Worm (Caenorhabditis elegans) whole organism, early embryonic: ENCODE results near the gene srlf-32.

ENCODE experiments used
- B0310.2 ChIP-seq: sonication (generic microtip); optimal IDR thresholded peaks from 2 replicates; lab custom pipeline; 2016; ENCODE audit warnings: mild to moderate bottlenecking, missing genetic modification characterization, missing compliant biosample characterization
- F13C5.2 ChIP-seq: sonication (generic microtip); optimal IDR thresholded peaks from 2 replicates; lab custom pipeline; 2017; ENCODE audit warnings: mild to moderate bottlenecking, missing genetic modification characterization, inconsistent platforms, missing compliant biosample characterization
- aly-1 ChIP-seq: sonication (generic microtip); optimal IDR thresholded peaks from 2 replicates; lab custom pipeline; 2016; ENCODE audit warnings: missing genetic modification characterization, missing compliant biosample characterization
- ama-1 ChIP-seq: fragments of 150-350 bp; optimal IDR thresholded peaks from 2 replicates; lab custom pipeline; 2014
- ceh-13 ChIP-seq: fragments of 200-800 bp; sonication (Bioruptor generic); optimal IDR thresholded peaks from 2 replicates; lab custom pipeline; 2018; ENCODE audit warnings: mild to moderate bottlenecking, missing genetic modification characterization, missing compliant biosample characterization
- ceh-36 ChIP-seq: sonication (generic microtip); optimal IDR thresholded peaks from 2 replicates; lab custom pipeline; 2016; ENCODE audit warnings: missing genetic modification characterization, inconsistent platforms, missing compliant biosample characterization
- ets-7 ChIP-seq: sonication (generic microtip); optimal IDR thresholded peaks from 2 replicates; lab custom pipeline; 2016; ENCODE audit warnings: missing genotype, missing genetic modification characterization, missing compliant biosample characterization
- flt-1 ChIP-seq: fragments of 200-800 bp; sonication (Bioruptor generic); IDR thresholded peaks from 2 replicates; pipeline ENCODE4 v1.3.6; 2022; ENCODE audit warnings: missing genetic modification characterization, missing compliant biosample characterization
- hmbx-1 ChIP-seq: sonication (generic microtip); optimal IDR thresholded peaks from 2 replicates; lab custom pipeline; 2016; ENCODE audit warnings: mild to moderate bottlenecking, missing genetic modification characterization, missing compliant biosample characterization
- hmg-4 ChIP-seq: fragments of 200-800 bp; sonication (Bioruptor generic); optimal IDR thresholded peaks from 2 replicates; lab custom pipeline; 2018; ENCODE audit warnings: mild to moderate bottlenecking, missing genetic modification characterization, missing compliant biosample characterization
- hnd-1 ChIP-seq: sonication (generic microtip); optimal IDR thresholded peaks from 2 replicates; lab custom pipeline; 2016; ENCODE audit warnings: missing genetic modification characterization, missing compliant biosample characterization
- pes-1 ChIP-seq: fragments of 200-800 bp; sonication (Bioruptor generic); IDR thresholded peaks from 2 replicates; pipeline ENCODE4 v1.3.6; 2022; ENCODE audit warnings: missing genetic modification reagents, missing genetic modification characterization, missing compliant biosample characterization
- scrt-1 ChIP-seq: fragments of 200-800 bp; sonication (Bioruptor generic); IDR thresholded peaks from 2 replicates; pipeline ENCODE4 v1.3.6; 2022; ENCODE audit warnings: missing genetic modification characterization, missing compliant biosample characterization
- sea-1 ChIP-seq: fragments of 200-800 bp; sonication (Bioruptor generic); conservative IDR thresholded peaks from 2 replicates; pipeline ENCODE4 v1.3.6; 2022; ENCODE audit warnings: missing genetic modification characterization, missing compliant biosample characterization
- tbx-11 ChIP-seq: fragments of 200-800 bp; sonication (Bioruptor generic); IDR thresholded peaks from 2 replicates; pipeline ENCODE4 v1.3.6; 2022; ENCODE audit warnings: missing genetic modification characterization, missing compliant biosample characterization
- tbx-37 ChIP-seq: fragments of 200-800 bp; sonication (Bioruptor generic); conservative IDR thresholded peaks from 2 replicates; pipeline ENCODE4 v1.3.6; 2022; ENCODE audit warnings: missing genetic modification reagents, missing genetic modification characterization, missing compliant biosample characterization
- tra-4 ChIP-seq: sonication (generic microtip); optimal IDR thresholded peaks from 2 replicates; lab custom pipeline; 2017; ENCODE audit warnings: missing genetic modification characterization, missing compliant biosample characterization

srlf-32 gene

DNA sequence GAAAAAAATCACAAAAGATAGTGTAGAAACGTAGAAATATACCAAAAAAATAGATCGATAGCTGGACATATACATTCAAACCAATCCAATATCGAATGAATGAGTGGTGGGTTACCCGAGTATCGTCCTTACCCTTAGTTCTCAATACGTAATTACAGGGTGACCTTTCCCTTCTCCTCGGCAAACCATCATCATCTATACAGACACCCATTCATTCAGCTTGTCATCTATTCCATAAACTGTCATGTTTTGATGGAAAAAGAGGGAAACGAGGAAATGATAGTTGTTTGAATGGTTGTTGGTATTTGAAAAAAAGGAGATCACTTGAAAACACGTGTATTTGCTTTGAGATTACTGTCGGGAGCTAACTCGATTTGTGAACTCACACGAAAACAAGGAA is 1.7 kb upstream of the srlf-32 start:
- TF ChIP-seq scrt-1 (GFP tag; lab: Robert Waterston, UW) (no peak), pes-1 (no peak), F13C5.2 (tag; lab: Kevin White, UChicago) (no peak), ceh-36 (tag; lab: Kevin White, UChicago) (no peak), hmg-4 (GFP tag; lab: Kevin White, UChicago) (no peak)

DNA sequence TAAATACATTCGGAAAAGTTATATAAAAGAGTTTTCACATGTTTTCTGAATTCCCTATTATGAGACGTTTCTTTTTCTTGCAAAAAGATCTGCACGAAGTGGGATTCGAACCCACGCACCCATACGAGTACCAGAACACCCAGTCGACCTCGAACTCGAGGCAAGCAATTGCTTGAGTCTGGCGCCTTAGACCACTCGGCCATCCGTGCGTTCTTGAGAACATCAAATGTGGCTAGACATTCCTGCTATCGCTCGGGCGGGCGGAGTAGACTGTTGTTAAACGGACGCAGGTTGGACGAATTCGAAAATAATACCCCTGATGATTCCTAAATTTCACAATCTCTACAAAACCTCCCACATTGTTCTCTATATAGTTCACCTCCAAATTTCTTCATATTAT is 2.6 kb downstream of the srlf-32 start:
- peak; percentile 37 for TF ChIP-seq F13C5.2 (tag; lab: Kevin White, UChicago)
- TF ChIP-seq sea-1, result 0 out of 2 replicates have a peak, but pooled peaks have one; percentile 74
- no peak for TF ChIP-seq hmbx-1 (tag; lab: Kevin White, UChicago)
- no peak for TF ChIP-seq hmg-4 (GFP tag; lab: Kevin White, UChicago)
- TF ChIP-seq tbx-37 (GFP tag; lab: Robert Waterston, UW), result peak; percentile 55
- TF ChIP-seq B0310.2 (tag; lab: Kevin White, UChicago), result peak; percentile 50
- no peak for TF ChIP-seq tra-4 (tag; lab: Kevin White, UChicago)
- peak; percentile 48 for TF ChIP-seq aly-1 (tag; lab: Kevin White, UChicago)
- peak; percentile 69 for TF ChIP-seq tbx-11 (GFP tag; lab: Robert Waterston, UW)
- TF ChIP-seq hnd-1 (tag; lab: Kevin White, UChicago), result peak; percentile 31
- TF ChIP-seq scrt-1 (GFP tag; lab: Robert Waterston, UW), result peak; percentile 81
- peak; percentile 82 for TF ChIP-seq pes-1
- no peak for TF ChIP-seq ama-1 (lab: Kevin White, UChicago)
- TF ChIP-seq ets-7 (tag; lab: Kevin White, UChicago), result no peak
- peak; percentile 64 for TF ChIP-seq ceh-36 (tag; lab: Kevin White, UChicago)
- peak; percentile 56 for TF ChIP-seq ceh-13
- TF ChIP-seq flt-1, result peak; percentile 84

DNA sequence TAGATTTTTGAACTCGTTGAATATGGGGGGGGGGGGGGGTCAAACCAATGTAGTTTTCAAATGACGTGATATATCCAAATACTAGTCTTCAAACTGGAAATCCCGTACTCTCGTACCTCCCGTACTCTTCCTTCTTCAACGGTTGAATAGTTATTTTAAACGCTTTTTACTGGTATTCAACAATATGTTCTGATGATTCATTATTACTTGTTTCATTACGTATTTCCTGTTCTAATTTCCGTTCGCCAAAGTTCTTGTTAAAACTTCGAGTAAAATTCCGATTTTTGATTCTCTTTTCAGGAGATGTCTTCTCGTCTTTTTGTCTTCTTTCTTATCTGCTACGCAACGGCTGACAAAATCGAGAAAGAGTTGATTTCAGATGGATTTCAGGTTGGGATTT is 4.7 kb downstream of the srlf-32 start, which contains the start of gene nhx-9:
Gene nhx-9, plus strand, starts transcription at position 301 of the 400 bp plus-strand sequence.
- TF ChIP-seq scrt-1 (GFP tag; lab: Robert Waterston, UW), result no peak
- no peak for TF ChIP-seq ama-1 (lab: Kevin White, UChicago)
- TF ChIP-seq ceh-36 (tag; lab: Kevin White, UChicago), result no peak
- no peak for TF ChIP-seq aly-1 (tag; lab: Kevin White, UChicago)
- no peak for TF ChIP-seq hmbx-1 (tag; lab: Kevin White, UChicago)
- no peak for TF ChIP-seq tbx-37 (GFP tag; lab: Robert Waterston, UW)
- no peak for TF ChIP-seq flt-1
- no peak for TF ChIP-seq F13C5.2 (tag; lab: Kevin White, UChicago)
- no peak for TF ChIP-seq tbx-11 (GFP tag; lab: Robert Waterston, UW)
- no peak for TF ChIP-seq hmg-4 (GFP tag; lab: Kevin White, UChicago)
- no peak for TF ChIP-seq B0310.2 (tag; lab: Kevin White, UChicago)
- TF ChIP-seq ets-7 (tag; lab: Kevin White, UChicago), result no peak
- TF ChIP-seq sea-1, result no peak
- TF ChIP-seq pes-1, result no peak
- no peak for TF ChIP-seq ceh-13
- no peak for TF ChIP-seq tra-4 (tag; lab: Kevin White, UChicago)
- no peak for TF ChIP-seq hnd-1 (tag; lab: Kevin White, UChicago)

- TF ChIP-seq hmg-4 (GFP tag; lab: Kevin White, UChicago), result no peak
- no peak for TF ChIP-seq tbx-37 (GFP tag; lab: Robert Waterston, UW)
- TF ChIP-seq hnd-1 (tag; lab: Kevin White, UChicago), result no peak
- no peak for TF ChIP-seq ets-7 (tag; lab: Kevin White, UChicago)
- TF ChIP-seq sea-1, result no peak
- no peak for TF ChIP-seq scrt-1 (GFP tag; lab: Robert Waterston, UW)
- TF ChIP-seq ama-1 (lab: Kevin White, UChicago), result no peak
- no peak for TF ChIP-seq B0310.2 (tag; lab: Kevin White, UChicago)
- TF ChIP-seq hmbx-1 (tag; lab: Kevin White, UChicago), result no peak
- no peak for TF ChIP-seq pes-1
- no peak for TF ChIP-seq ceh-13
- TF ChIP-seq aly-1 (tag; lab: Kevin White, UChicago), result no peak
- TF ChIP-seq tra-4 (tag; lab: Kevin White, UChicago), result no peak
- TF ChIP-seq ceh-36 (tag; lab: Kevin White, UChicago), result no peak
- no peak for TF ChIP-seq F13C5.2 (tag; lab: Kevin White, UChicago)
- TF ChIP-seq tbx-11 (GFP tag; lab: Robert Waterston, UW), result no peak
- TF ChIP-seq flt-1, result no peak
These were observed 11.3 kb downstream of the srlf-32 start, which contains the start of gene slc-5A12 for ce11 chrIV:11937087-11937486. slc-5A12 (plus strand) TSS chrIV:11937419.

DNA sequence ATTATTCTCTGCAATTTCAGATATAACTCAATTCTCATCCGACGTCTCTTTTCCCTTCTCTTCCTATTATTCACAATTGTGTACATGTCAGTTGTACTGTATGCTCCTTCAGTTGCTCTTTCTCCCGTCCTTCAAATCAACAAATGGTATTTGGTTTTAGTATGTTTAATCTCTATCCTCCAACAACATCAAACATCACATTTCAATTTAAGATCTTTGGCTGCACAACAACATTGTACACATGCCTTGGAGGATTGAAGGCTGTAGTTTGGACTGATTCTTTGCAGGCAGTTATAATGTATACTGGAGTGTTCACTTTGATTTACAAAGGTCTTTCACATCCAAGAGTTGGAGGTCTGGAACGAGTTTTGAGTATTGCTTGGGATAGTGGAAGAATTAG is 12.7 kb downstream of the srlf-32 start:
- no peak for TF ChIP-seq pes-1
- TF ChIP-seq F13C5.2 (tag; lab: Kevin White, UChicago), result no peak
- no peak for TF ChIP-seq ama-1 (lab: Kevin White, UChicago)
- TF ChIP-seq aly-1 (tag; lab: Kevin White, UChicago), result no peak
- TF ChIP-seq tbx-37 (GFP tag; lab: Robert Waterston, UW), result no peak
- no peak for TF ChIP-seq sea-1
- no peak for TF ChIP-seq hmbx-1 (tag; lab: Kevin White, UChicago)
- no peak for TF ChIP-seq ceh-36 (tag; lab: Kevin White, UChicago)
- TF ChIP-seq hnd-1 (tag; lab: Kevin White, UChicago), result no peak
- TF ChIP-seq ceh-13, result no peak
- no peak for TF ChIP-seq ets-7 (tag; lab: Kevin White, UChicago)
- no peak for TF ChIP-seq B0310.2 (tag; lab: Kevin White, UChicago)
- TF ChIP-seq tra-4 (tag; lab: Kevin White, UChicago), result no peak
- no peak for TF ChIP-seq scrt-1 (GFP tag; lab: Robert Waterston, UW)
- TF ChIP-seq flt-1, result no peak
- TF ChIP-seq hmg-4 (GFP tag; lab: Kevin White, UChicago), result no peak
- TF ChIP-seq tbx-11 (GFP tag; lab: Robert Waterston, UW), result no peak

- no peak for TF ChIP-seq scrt-1 (GFP tag; lab: Robert Waterston, UW)
- no peak for TF ChIP-seq tbx-11 (GFP tag; lab: Robert Waterston, UW)
- no peak for TF ChIP-seq ama-1 (lab: Kevin White, UChicago)
- TF ChIP-seq hnd-1 (tag; lab: Kevin White, UChicago), result no peak
- TF ChIP-seq flt-1, result no peak
These were observed 16.5 kb downstream of the srlf-32 start, which contains the start of gene ZK829.1 for ce11 chrIV:11942313-11942712. ZK829.1 (minus strand) TSS chrIV:11942413.

DNA sequence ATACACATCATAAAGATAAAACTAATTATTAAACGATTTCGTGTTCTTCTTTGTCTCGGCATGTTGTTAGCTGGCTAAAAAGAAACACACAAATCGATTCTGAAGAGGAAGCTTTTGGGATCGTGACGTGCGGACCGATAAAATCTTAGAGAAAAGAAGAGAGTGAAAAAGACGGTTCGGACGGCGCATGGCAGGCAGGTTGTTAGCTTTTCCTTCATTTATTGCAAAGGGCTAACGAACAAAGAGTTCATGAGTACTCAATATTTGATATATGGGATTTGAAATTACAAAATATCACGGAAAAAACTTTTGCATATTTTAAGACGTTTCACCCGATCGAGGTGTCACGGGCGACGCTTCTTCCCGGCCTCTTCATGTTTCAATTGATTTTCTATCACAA is 19.8 kb downstream of the srlf-32 start, which contains the start of gene ZK829.3:
Gene ZK829.3, minus strand, starts transcription at position 101 of the 400 bp plus-strand sequence.
- TF ChIP-seq ceh-13 (no peak), F13C5.2 (tag; lab: Kevin White, UChicago) (no peak), ama-1 (lab: Kevin White, UChicago) (no peak), pes-1 (no peak), hmbx-1 (tag; lab: Kevin White, UChicago) (no peak), ets-7 (tag; lab: Kevin White, UChicago) (no peak), aly-1 (tag; lab: Kevin White, UChicago) (no peak), tbx-11 (GFP tag; lab: Robert Waterston, UW) (no peak), B0310.2 (tag; lab: Kevin White, UChicago) (no peak), tbx-37 (GFP tag; lab: Robert Waterston, UW) (no peak), tra-4 (tag; lab: Kevin White, UChicago) (no peak), ceh-36 (tag; lab: Kevin White, UChicago) (no peak)
